Worm (Caenorhabditis elegans) whole organism, early embryonic: Measurements from ENCODE around the gene nhr-210.

Source experiments
- aly-1 ChIP-seq: sonication (generic microtip); optimal IDR thresholded peaks from 2 replicates; lab custom pipeline; 2016; ENCODE audit warnings: missing genetic modification characterization, missing compliant biosample characterization
- ama-1 ChIP-seq: fragments of 150-350 bp; optimal IDR thresholded peaks from 2 replicates; lab custom pipeline; 2014
- ceh-36 ChIP-seq: sonication (generic microtip); optimal IDR thresholded peaks from 2 replicates; lab custom pipeline; 2016; ENCODE audit warnings: missing genetic modification characterization, inconsistent platforms, missing compliant biosample characterization
- flt-1 ChIP-seq: fragments of 200-800 bp; sonication (Bioruptor generic); IDR thresholded peaks from 2 replicates; pipeline ENCODE4 v1.3.6; 2022; ENCODE audit warnings: missing genetic modification characterization, missing compliant biosample characterization
- hmg-4 ChIP-seq: fragments of 200-800 bp; sonication (Bioruptor generic); optimal IDR thresholded peaks from 2 replicates; lab custom pipeline; 2018; ENCODE audit warnings: mild to moderate bottlenecking, missing genetic modification characterization, missing compliant biosample characterization
- hnd-1 ChIP-seq: sonication (generic microtip); optimal IDR thresholded peaks from 2 replicates; lab custom pipeline; 2016; ENCODE audit warnings: missing genetic modification characterization, missing compliant biosample characterization
- pes-1 ChIP-seq: fragments of 200-800 bp; sonication (Bioruptor generic); IDR thresholded peaks from 2 replicates; pipeline ENCODE4 v1.3.6; 2022; ENCODE audit warnings: missing genetic modification reagents, missing genetic modification characterization, missing compliant biosample characterization
- scrt-1 ChIP-seq: fragments of 200-800 bp; sonication (Bioruptor generic); IDR thresholded peaks from 2 replicates; pipeline ENCODE4 v1.3.6; 2022; ENCODE audit warnings: missing genetic modification characterization, missing compliant biosample characterization
- sea-1 ChIP-seq: fragments of 200-800 bp; sonication (Bioruptor generic); conservative IDR thresholded peaks from 2 replicates; pipeline ENCODE4 v1.3.6; 2022; ENCODE audit warnings: missing genetic modification characterization, missing compliant biosample characterization
- tbx-11 ChIP-seq: fragments of 200-800 bp; sonication (Bioruptor generic); IDR thresholded peaks from 2 replicates; pipeline ENCODE4 v1.3.6; 2022; ENCODE audit warnings: missing genetic modification characterization, missing compliant biosample characterization
- tra-4 ChIP-seq: sonication (generic microtip); optimal IDR thresholded peaks from 2 replicates; lab custom pipeline; 2017; ENCODE audit warnings: missing genetic modification characterization, missing compliant biosample characterization

DNA sequence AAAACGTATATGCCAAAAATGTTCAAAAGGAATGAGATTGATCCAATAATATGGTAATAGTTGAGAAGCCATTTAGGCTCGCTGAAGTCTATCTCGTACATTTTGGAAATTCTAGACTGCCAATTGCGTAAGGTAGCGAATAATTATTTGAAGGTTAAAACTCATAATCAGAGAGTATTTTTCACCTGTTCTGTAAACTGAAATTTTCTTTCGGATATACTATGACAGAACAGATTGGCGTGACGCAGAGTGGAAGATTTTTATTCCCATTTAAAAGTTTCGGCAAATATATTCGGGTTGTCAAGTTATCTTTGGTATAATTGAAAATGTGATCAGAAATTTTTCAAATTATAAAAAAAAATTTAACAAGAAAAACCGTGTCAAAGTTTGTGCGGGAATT lies 48.8 kb upstream of the nhr-210 start, which contains the start of gene sri-72:
- no peak for TF ChIP-seq sea-1 (GFP tag; lab: Robert Waterston, UW)
- no peak for TF ChIP-seq ama-1 (lab: Kevin White, UChicago)
- no peak for TF ChIP-seq scrt-1 (GFP tag; lab: Robert Waterston, UW)
- TF ChIP-seq tbx-11 (GFP tag; lab: Robert Waterston, UW) = no peak
- TF ChIP-seq tra-4 = no peak
- no peak for TF ChIP-seq hnd-1
- no peak for TF ChIP-seq pes-1
- no peak for TF ChIP-seq aly-1 (tag; lab: Kevin White, UChicago)
- TF ChIP-seq hmg-4 (GFP tag; lab: Kevin White, UChicago) = no peak
- no peak for TF ChIP-seq flt-1
- TF ChIP-seq ceh-36 (tag; lab: Kevin White, UChicago) = no peak
